Worm (Caenorhabditis elegans): ENCODE results near the gene athp-1.

- no peak for TF ChIP-seq ZK546.5 (tag; optimal IDR thresholded peaks at IDR 0.05)
- no peak for TF ChIP-seq unc-62 (GFP tag; optimal IDR thresholded peaks at IDR 0.05)
- no peak for TF ChIP-seq elt-1 (tag; optimal IDR thresholded peaks at IDR 0.05)
- no peak for TF ChIP-seq nhr-11 (tag; optimal IDR thresholded peaks at IDR 0.05)
- TF ChIP-seq zag-1 (tag; optimal IDR thresholded peaks at IDR 0.05), result no peak
These were observed at the start of gene athp-1 for ce11 chrIII:10881462-10881861.

Measured in whole organism, L3 larva.